Worm (Caenorhabditis elegans): ENCODE data around the gene Y73F4A.2.

Gene Y73F4A.2

ce11 chrIV:9078469-9078868, 35.3 kb upstream of the Y73F4A.2 start, which contains the start of gene mans-4:
TSS of gene mans-4 (minus strand) at chrIV:9078569.
- TF ChIP-seq fos-1 (tag; optimal IDR thresholded peaks at IDR 0.05) (no peak), snpc-4 (tag; optimal IDR thresholded peaks at IDR 0.05) (no peak), ama-1 (optimal IDR thresholded peaks at IDR 0.05) (no peak), pha-4 (tag; optimal IDR thresholded peaks at IDR 0.05) (no peak), ceh-16 (tag; optimal IDR thresholded peaks at IDR 0.05) (no peak), tbx-2 (tag; optimal IDR thresholded peaks at IDR 0.05) (no peak), mml-1 (tag; optimal IDR thresholded peaks at IDR 0.05) (no peak), eor-1 (tag; optimal IDR thresholded peaks at IDR 0.05) (no peak), nhr-28 (tag; optimal IDR thresholded peaks at IDR 0.05) (no peak), nhr-77 (tag; optimal IDR thresholded peaks at IDR 0.05) (no peak)

DNA sequence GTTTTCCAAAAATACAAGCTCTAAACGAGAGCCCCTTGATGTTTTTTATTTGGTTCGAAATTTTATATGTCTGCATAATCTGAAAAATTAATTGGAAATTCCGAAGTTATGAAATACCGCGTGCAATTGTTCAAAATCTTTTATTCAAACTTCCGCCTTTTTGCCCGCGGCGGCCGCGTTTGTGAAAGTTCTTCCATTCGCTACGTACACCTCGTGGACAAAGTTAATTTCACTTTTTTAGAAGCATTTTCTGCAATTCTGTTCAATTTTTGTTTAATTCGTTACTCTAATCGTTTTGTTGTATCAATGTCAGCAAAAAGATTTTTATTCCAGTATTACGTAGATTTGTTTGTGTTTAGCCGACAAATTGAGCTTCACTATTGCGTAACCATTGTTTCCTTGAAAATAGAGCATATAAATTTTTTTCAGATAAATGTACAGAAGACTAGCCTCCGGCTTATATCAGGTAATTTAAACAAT, 31.1 kb upstream of the Y73F4A.2 start, which contains the start of gene mppb-1:
mppb-1 (plus strand) TSS at position 430 of the 480 bp plus-strand sequence.
- TF ChIP-seq nfya-1 (tag; optimal IDR thresholded peaks at IDR 0.05; ENCODE audit: insufficient read depth) (peak; percentile 80), lsy-12 (tag; optimal IDR thresholded peaks at IDR 0.05) (peak; percentile 64), fkh-10 (GFP tag; optimal IDR thresholded peaks at IDR 0.05) (peak; percentile 71), snpc-4 (tag; optimal IDR thresholded peaks at IDR 0.05) (peak; percentile 78), jun-1 (tag; optimal IDR thresholded peaks at IDR 0.05) (peak; percentile 29), lin-15B (tag; optimal IDR thresholded peaks at IDR 0.05) (peak; percentile 72), pqm-1 (tag; optimal IDR thresholded peaks at IDR 0.05) (peak; percentile 9), pha-4 (tag; optimal IDR thresholded peaks at IDR 0.05) (peak; percentile 79), nhr-23 (tag; optimal IDR thresholded peaks at IDR 0.05) (peak; percentile 86), sea-2 (GFP tag; optimal IDR thresholded peaks at IDR 0.05) (no peak), nhr-76 (tag; optimal IDR thresholded peaks at IDR 0.05) (no peak), zag-1 (tag; optimal IDR thresholded peaks at IDR 0.05) (no peak), nhr-43 (tag; optimal IDR thresholded peaks at IDR 0.05; ENCODE audit: poor library complexity, severe bottlenecking) (peak; percentile 96), unc-39 (tag; optimal IDR thresholded peaks at IDR 0.05) (no peak), skn-1 (tag; optimal IDR thresholded peaks at IDR 0.05) (no peak), daf-12 (tag; optimal IDR thresholded peaks at IDR 0.05) (no peak), nhr-25 (tag; optimal IDR thresholded peaks at IDR 0.05) (peak; percentile 80), lin-39 (tag; optimal IDR thresholded peaks at IDR 0.05) (peak; percentile 64), R02D3.7 (tag; optimal IDR thresholded peaks at IDR 0.05) (peak; percentile 54), hmg-11 (tag; optimal IDR thresholded peaks at IDR 0.05) (peak; percentile 42), elt-2 (tag; optimal IDR thresholded peaks at IDR 0.05) (peak; percentile 35)

- TF ChIP-seq unc-39 (tag; optimal IDR thresholded peaks at IDR 0.05) (no peak), elt-2 (tag; optimal IDR thresholded peaks at IDR 0.05) (peak; percentile 82), nhr-11 (tag; optimal IDR thresholded peaks at IDR 0.05) (no peak), pha-4 (tag; optimal IDR thresholded peaks at IDR 0.05) (peak; percentile 30), pqm-1 (tag; optimal IDR thresholded peaks at IDR 0.05) (peak; percentile 84), nhr-28 (tag; optimal IDR thresholded peaks at IDR 0.05) (no peak), snpc-4 (tag; optimal IDR thresholded peaks at IDR 0.05) (no peak), nhr-67 (tag; optimal IDR thresholded peaks at IDR 0.05) (no peak)
Measured at ce11 chrIV:9070188-9070587, 27.0 kb upstream of the Y73F4A.2 start.

ce11 chrIV:9069703-9070102, 26.6 kb upstream of the Y73F4A.2 start, which contains the start of gene nhr-11:
TSS of gene nhr-11 (plus strand) at chrIV:9070003.
- no peak for TF ChIP-seq nhr-28 (tag; optimal IDR thresholded peaks at IDR 0.05)
- no peak for TF ChIP-seq egl-27 (tag; optimal IDR thresholded peaks at IDR 0.05)
- TF ChIP-seq zag-1 (tag; optimal IDR thresholded peaks at IDR 0.05): no peak
- TF ChIP-seq sea-2 (GFP tag; optimal IDR thresholded peaks at IDR 0.05): no peak
- TF ChIP-seq ceh-82 (tag; optimal IDR thresholded peaks at IDR 0.05): no peak
- TF ChIP-seq hmg-11 (tag; optimal IDR thresholded peaks at IDR 0.05): no peak
- no peak for TF ChIP-seq nfya-1 (tag; optimal IDR thresholded peaks at IDR 0.05; ENCODE audit: insufficient read depth)
- TF ChIP-seq elt-2 (tag; optimal IDR thresholded peaks at IDR 0.05): no peak
- no peak for TF ChIP-seq R02D3.7 (tag; optimal IDR thresholded peaks at IDR 0.05)
- TF ChIP-seq mml-1 (tag; optimal IDR thresholded peaks at IDR 0.05): no peak
- TF ChIP-seq daf-12 (tag; optimal IDR thresholded peaks at IDR 0.05): no peak
- TF ChIP-seq ceh-16 (tag; optimal IDR thresholded peaks at IDR 0.05): no peak
- no peak for TF ChIP-seq nhr-77 (tag; optimal IDR thresholded peaks at IDR 0.05)
- no peak for TF ChIP-seq nhr-23 (tag; optimal IDR thresholded peaks at IDR 0.05)

DNA sequence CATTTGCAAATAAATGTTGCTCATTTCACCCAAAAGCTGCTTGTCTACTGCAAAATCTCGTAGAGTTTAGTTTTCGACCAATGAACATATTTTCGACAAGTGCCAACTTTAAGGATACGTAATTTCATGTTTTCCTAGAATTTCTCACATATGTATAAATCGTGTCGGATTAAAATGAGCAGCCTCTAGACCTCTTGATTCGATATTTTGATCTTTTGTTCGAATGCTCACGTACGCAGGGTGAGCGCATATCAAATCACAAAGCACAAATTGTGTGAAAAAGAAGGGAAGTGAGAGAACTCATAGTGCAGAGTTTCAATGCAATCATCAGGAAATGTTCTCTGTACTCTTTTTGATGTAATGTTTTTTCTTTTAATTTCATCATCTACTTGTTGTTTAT, 20.4 kb upstream of the Y73F4A.2 start:
- TF ChIP-seq lin-15B (tag; optimal IDR thresholded peaks at IDR 0.05): peak; percentile 9
- TF ChIP-seq nfya-1 (tag; optimal IDR thresholded peaks at IDR 0.05; ENCODE audit: insufficient read depth): peak; percentile 28
- TF ChIP-seq nhr-25 (tag; optimal IDR thresholded peaks at IDR 0.05): no peak
- no peak for TF ChIP-seq mdl-1 (tag; optimal IDR thresholded peaks at IDR 0.05)
- no peak for TF ChIP-seq ceh-28 (tag; optimal IDR thresholded peaks at IDR 0.05)
- no peak for TF ChIP-seq elt-3 (tag; optimal IDR thresholded peaks at IDR 0.05)
- TF ChIP-seq fkh-10 (GFP tag; optimal IDR thresholded peaks at IDR 0.05): peak; percentile 58
- TF ChIP-seq nhr-67 (tag; optimal IDR thresholded peaks at IDR 0.05): no peak
- no peak for TF ChIP-seq eor-1 (tag; optimal IDR thresholded peaks at IDR 0.05)
- TF ChIP-seq elt-2 (tag; optimal IDR thresholded peaks at IDR 0.05): no peak
- no peak for TF ChIP-seq tbx-2 (tag; optimal IDR thresholded peaks at IDR 0.05)

Data from whole organism, L3 larva.